Fruit fly (Drosophila melanogaster): Measurements from ENCODE around the gene CG44195.
A peak's percentile ranks its signal among the peaks of the same experiment; 100 is the strongest.

Gene CG44195

DNA sequence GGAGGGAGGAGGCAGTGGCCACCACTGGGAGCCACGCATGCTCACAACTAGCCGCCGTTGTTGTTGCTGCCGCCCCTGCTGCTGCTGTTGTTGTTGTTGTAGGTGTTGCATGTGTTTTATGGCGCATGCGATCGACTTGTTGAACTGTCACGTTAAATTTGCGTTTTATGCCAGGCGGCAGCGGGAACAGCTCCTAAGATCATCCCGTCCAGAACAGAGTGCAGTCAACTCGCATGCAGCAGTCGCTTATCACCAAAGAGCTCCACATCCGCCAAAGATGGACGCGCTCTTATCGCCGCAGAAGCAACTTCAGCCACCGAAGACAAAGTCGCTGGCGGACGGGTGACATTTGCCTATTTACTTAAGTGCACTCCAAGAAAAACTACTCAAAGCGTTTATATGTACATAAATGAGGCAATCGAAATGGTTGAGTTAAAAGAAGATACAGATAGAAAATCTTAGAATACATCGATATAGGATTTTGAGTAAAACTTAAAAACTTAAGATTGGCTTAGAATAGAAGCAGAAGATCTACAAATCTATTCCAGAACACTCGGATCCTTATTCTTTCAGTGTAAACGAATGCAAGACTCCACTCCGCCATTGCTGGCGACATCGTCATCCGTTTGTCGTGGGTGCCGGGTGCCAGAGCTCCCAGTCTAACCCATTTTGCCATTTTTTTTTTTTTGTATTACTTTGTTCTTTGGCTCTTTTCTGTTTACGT is 62.8 kb downstream of the CG44195 start (continued):
- TF ChIP-seq CrebB (tag; optimal IDR thresholded peaks at IDR 0.05) (no peak), tio (GFP tag; optimal IDR thresholded peaks at IDR 0.05) (no peak), CG14710 (tag; optimal IDR thresholded peaks at IDR 0.05) (no peak), Taf1 (GFP tag; IDR thresholded peaks at IDR 0.05) (no peak), CG7839 (tag; optimal IDR thresholded peaks at IDR 0.05) (no peak), bsh (GFP tag; optimal IDR thresholded peaks at IDR 0.05) (peak in 1 of 2 experiments; percentile 38), ac (GFP tag; optimal IDR thresholded peaks at IDR 0.05) (no peak), HmgZ (tag; optimal IDR thresholded peaks at IDR 0.05) (no peak), vfl (GFP tag; optimal IDR thresholded peaks at IDR 0.05) (no peak), fd96Cb (tag; optimal IDR thresholded peaks at IDR 0.05) (no peak), CG6175 (GFP tag; IDR thresholded peaks at IDR 0.05) (no peak), CG33557 (GFP tag; optimal IDR thresholded peaks at IDR 0.05) (no peak), crc (GFP tag; optimal IDR thresholded peaks at IDR 0.05) (no peak), CG7928 (GFP tag; optimal IDR thresholded peaks at IDR 0.05) (no peak), CG15073 (GFP tag; optimal IDR thresholded peaks at IDR 0.05) (no peak), CG10979 (tag; optimal IDR thresholded peaks at IDR 0.05) (peak; percentile 15), dmrt11E (tag; optimal IDR thresholded peaks at IDR 0.05) (no peak), al (GFP tag; IDR thresholded peaks at IDR 0.05) (no peak), BtbVII (GFP tag; optimal IDR thresholded peaks at IDR 0.05) (no peak), gsb (GFP tag; IDR thresholded peaks at IDR 0.05) (no peak), gt (GFP tag; IDR thresholded peaks at IDR 0.05) (no peak), CG18599 (GFP tag; optimal IDR thresholded peaks at IDR 0.05) (no peak), dan (GFP tag; IDR thresholded peaks at IDR 0.05) (no peak), crp (GFP tag; optimal IDR thresholded peaks at IDR 0.05) (no peak), CG11085 (GFP tag; IDR thresholded peaks at IDR 0.05) (no peak), CG5245 (GFP tag; optimal IDR thresholded peaks at IDR 0.05) (no peak), dmrt99B (tag; optimal IDR thresholded peaks at IDR 0.05) (no peak), zen (tag; optimal IDR thresholded peaks at IDR 0.05) (no peak), CG7987 (GFP tag; optimal IDR thresholded peaks at IDR 0.05) (no peak), vvl (GFP tag; IDR thresholded peaks at IDR 0.05) (no peak), Ets65A (GFP tag) (peak; percentile 75), CG11560 (tag; IDR thresholded peaks at IDR 0.05) (no peak), CG8765 (GFP tag; IDR thresholded peaks at IDR 0.05) (no peak), CG2889 (GFP tag; IDR thresholded peaks at IDR 0.05) (no peak), Six4 (GFP tag; optimal IDR thresholded peaks at IDR 0.05) (no peak), CG13123 (GFP tag; optimal IDR thresholded peaks at IDR 0.05) (no peak), Sry-δ (GFP tag; optimal IDR thresholded peaks at IDR 0.05) (no peak), CG9609 (GFP tag; optimal IDR thresholded peaks at IDR 0.05) (no peak), Xrp1 (GFP tag; IDR thresholded peaks at IDR 0.05) (0 out of 2 replicates have a peak, but pooled peaks have one; percentile 23), phol (tag; optimal IDR thresholded peaks at IDR 0.05) (peak; percentile 21), CG43689 (GFP tag; IDR thresholded peaks at IDR 0.05) (no peak), gem (tag; optimal IDR thresholded peaks at IDR 0.05) (peak; percentile 41), CG2678 (tag; optimal IDR thresholded peaks at IDR 0.05) (no peak), CG31441 (GFP tag; IDR thresholded peaks at IDR 0.05) (0 out of 2 replicates have a peak, but pooled peaks have one; percentile 21), Adf1 (GFP tag; IDR thresholded peaks at IDR 0.05) (no peak), HLH3B (GFP tag; IDR thresholded peaks at IDR 0.05) (no peak), CG8388 (GFP tag; optimal IDR thresholded peaks at IDR 0.05) (peak; percentile 17), CG10462 (GFP tag; optimal IDR thresholded peaks at IDR 0.05) (no peak), unpg (GFP tag; optimal IDR thresholded peaks at IDR 0.05) (no peak), dysf (GFP tag; IDR thresholded peaks at IDR 0.05) (no peak), pb (GFP tag; optimal IDR thresholded peaks at IDR 0.05) (no peak)
